Fruit fly (Drosophila melanogaster) whole organism, embryonic: ENCODE data around the gene TbCMF46.
A peak's percentile ranks its signal among the peaks of the same experiment; 100 is the strongest.

Experiments used
- CG10565 ChIP-seq: fragments of 200-800 bp; sonication (Bioruptor generic); optimal IDR thresholded peaks from 3 replicates; lab custom pipeline; 2016; ENCODE audit warnings: missing biosample characterization, mild to moderate bottlenecking, missing genetic modification characterization
- CG10654 ChIP-seq: fragments of 200-800 bp; sonication (Bioruptor generic); optimal IDR thresholded peaks from 2 replicates; lab custom pipeline; 2016; ENCODE audit warnings: missing biosample characterization, missing genetic modification characterization
- CG12071 ChIP-seq: fragments of 200-800 bp; sonication (Bioruptor generic); optimal IDR thresholded peaks from 3 replicates; lab custom pipeline; 2018; ENCODE audit warnings: missing biosample characterization, mild to moderate bottlenecking, missing genetic modification characterization
- CG14710 ChIP-seq: fragments of 200-800 bp; sonication (Bioruptor generic); optimal IDR thresholded peaks from 3 replicates; lab custom pipeline; 2019; ENCODE audit warnings: missing biosample characterization, mild to moderate bottlenecking, missing genetic modification characterization, moderate library complexity
- CG14860 ChIP-seq: fragments of 200-800 bp; sonication (Bioruptor generic); IDR thresholded peaks from 3 replicates; pipeline ENCODE4 v1.3.6; 2022; ENCODE audit warnings: missing biosample characterization, missing genetic modification characterization; ENCODE audit not compliant: partially characterized antibody
- CG15011 ChIP-seq: fragments of 200-800 bp; sonication (Bioruptor generic); optimal IDR thresholded peaks from 3 replicates; lab custom pipeline; 2018; ENCODE audit warnings: missing biosample characterization, mild to moderate bottlenecking, missing genetic modification characterization
- CG15696 ChIP-seq: fragments of 200-800 bp; sonication (Bioruptor generic); optimal IDR thresholded peaks from 2 replicates; lab custom pipeline; 2019; ENCODE audit warnings: missing biosample characterization, mild to moderate bottlenecking, missing genetic modification characterization, moderate library complexity
- CG17359 ChIP-seq: fragments of 200-800 bp; sonication (Bioruptor generic); optimal IDR thresholded peaks from 3 replicates; lab custom pipeline; 2018; ENCODE audit warnings: missing biosample characterization, mild to moderate bottlenecking, missing genetic modification characterization, moderate library complexity
- CG17361 ChIP-seq: fragments of 200-800 bp; sonication (Bioruptor generic); IDR thresholded peaks from 3 replicates; pipeline ENCODE4 v1.3.6; 2022; ENCODE audit warnings: missing biosample characterization, missing genetic modification characterization
- CG17912 ChIP-seq: fragments of 200-800 bp; sonication (Bioruptor generic); optimal IDR thresholded peaks from 2 replicates; lab custom pipeline; 2018; ENCODE audit warnings: missing biosample characterization, mild to moderate bottlenecking, missing genetic modification characterization
- CG2199 ChIP-seq: fragments of 200-800 bp; sonication (Bioruptor generic); IDR thresholded peaks from 3 replicates; pipeline ENCODE4 v1.3.6; 2022; ENCODE audit warnings: missing biosample characterization, missing genetic modification characterization
- CG30020 ChIP-seq: fragments of 200-800 bp; optimal IDR thresholded peaks from 2 replicates; lab custom pipeline; 2019; ENCODE audit warnings: missing biosample characterization, mild to moderate bottlenecking, missing genetic modification characterization, moderate library complexity
- CG32772 ChIP-seq: fragments of 200-800 bp; sonication (Bioruptor generic); IDR thresholded peaks from 2 replicates; pipeline ENCODE4 v1.3.6; 2022; ENCODE audit warnings: missing biosample characterization, missing genetic modification characterization
- CG5953 ChIP-seq: fragments of 200-800 bp; sonication (Bioruptor generic); IDR thresholded peaks from 2 replicates; pipeline ENCODE4 v1.3.6; 2022; ENCODE audit warnings: missing biosample characterization, missing genetic modification characterization
- CG6689 ChIP-seq: fragments of 200-800 bp; sonication (Bioruptor generic); IDR thresholded peaks from 2 replicates; pipeline ENCODE4 v1.3.6; 2022; ENCODE audit warnings: missing biosample characterization, missing genetic modification characterization
- CG8089 ChIP-seq: fragments of 200-800 bp; sonication (Bioruptor generic); optimal IDR thresholded peaks from 3 replicates; lab custom pipeline; 2016; ENCODE audit warnings: missing biosample characterization, missing genetic modification characterization
- CG8478 ChIP-seq: fragments of >200 bp; optimal IDR thresholded peaks from 2 replicates; lab custom pipeline; 2018
- CG8924 ChIP-seq: fragments of 200-800 bp; optimal IDR thresholded peaks from 3 replicates; lab custom pipeline; 2019; ENCODE audit warnings: missing biosample characterization, mild to moderate bottlenecking, missing genetic modification characterization, moderate library complexity
- CoRest ChIP-seq: fragments of 200-800 bp; sonication (Bioruptor generic); optimal IDR thresholded peaks from 3 replicates; lab custom pipeline; 2018; ENCODE audit warnings: missing biosample characterization, mild to moderate bottlenecking, missing genetic modification characterization, moderate library complexity
- Fer1 ChIP-seq: fragments of 200-800 bp; sonication (Bioruptor generic); optimal IDR thresholded peaks from 2 replicates; lab custom pipeline; 2017; ENCODE audit warnings: missing biosample characterization, mild to moderate bottlenecking, missing genetic modification characterization
- HHEX ChIP-seq: fragments of 200-800 bp; sonication (Bioruptor generic); optimal IDR thresholded peaks from 3 replicates; lab custom pipeline; 2017; ENCODE audit warnings: missing biosample characterization, mild to moderate bottlenecking, missing genetic modification characterization, missing genetic modification reagents
- HmgZ ChIP-seq: fragments of 200-800 bp; sonication (Bioruptor generic); optimal IDR thresholded peaks from 2 replicates; lab custom pipeline; 2018; ENCODE audit warnings: missing biosample characterization, mild to moderate bottlenecking, missing genetic modification characterization
- Hr39 ChIP-seq: fragments of >200 bp; optimal IDR thresholded peaks from 2 replicates; lab custom pipeline; 2017
- Kr ChIP-seq: fragments of 200-800 bp; sonication (Bioruptor generic); optimal IDR thresholded peaks from 2 replicates; lab custom pipeline; 2017; ENCODE audit warnings: missing biosample characterization, mild to moderate bottlenecking, missing genetic modification characterization
- MBD-R2 ChIP-seq: fragments of 200-800 bp; sonication (Bioruptor generic); IDR thresholded peaks from 2 replicates; pipeline ENCODE4 v1.3.6; 2022; ENCODE audit warnings: missing biosample characterization, missing genetic modification characterization
- MTF-1 ChIP-seq: fragments of 200-800 bp; sonication (Bioruptor generic); optimal IDR thresholded peaks from 2 replicates; lab custom pipeline; 2018; ENCODE audit warnings: missing biosample characterization, mild to moderate bottlenecking, missing genetic modification characterization, borderline replicate concordance
- Mes4 ChIP-seq: fragments of 200-800 bp; sonication (Bioruptor generic); optimal IDR thresholded peaks from 2 replicates; lab custom pipeline; 2016; ENCODE audit warnings: missing biosample characterization, missing genetic modification characterization
- Mrtf ChIP-seq: fragments of 200-800 bp; sonication (Bioruptor generic); IDR thresholded peaks from 3 replicates; pipeline ENCODE4 v1.3.6; 2022; ENCODE audit warnings: missing biosample characterization, missing genetic modification characterization
- Pdp1 ChIP-seq, 2 experiments: fragments of 200-800 bp; sonication (Bioruptor generic); optimal IDR thresholded peaks; 3 replicates each; lab custom pipeline; 2016; ENCODE audit warnings: missing biosample characterization in 2 of 2, missing genetic modification characterization in 2 of 2, mild to moderate bottlenecking in 1 of 2, moderate library complexity in 1 of 2
- Sin3A ChIP-seq: fragments of >200 bp; optimal IDR thresholded peaks from 2 replicates; lab custom pipeline; 2018
- Stat92E ChIP-seq, 3 experiments: fragments of >200 bp in 2 of 3; fragments of 200-800 bp in 1 of 3; sonication (Bioruptor generic) in 1 of 3; optimal IDR thresholded peaks; 2 replicates each; lab custom pipeline; 2017 to 2019; ENCODE audit warnings: missing biosample characterization in 3 of 3, missing genetic modification characterization in 3 of 3, mild to moderate bottlenecking in 1 of 3, moderate library complexity in 1 of 3
- Xbp1 ChIP-seq: fragments of 200-800 bp; sonication (Bioruptor generic); optimal IDR thresholded peaks from 3 replicates; lab custom pipeline; 2016; ENCODE audit warnings: missing biosample characterization, mild to moderate bottlenecking, missing genetic modification characterization
- ac ChIP-seq: fragments of 200-800 bp; sonication (Bioruptor generic); optimal IDR thresholded peaks from 3 replicates; lab custom pipeline; 2017; ENCODE audit warnings: missing biosample characterization, mild to moderate bottlenecking, missing genetic modification characterization
- cg ChIP-seq: fragments of 200-800 bp; sonication (Bioruptor generic); optimal IDR thresholded peaks from 3 replicates; lab custom pipeline; 2019; ENCODE audit warnings: missing biosample characterization, mild to moderate bottlenecking, missing genetic modification characterization, moderate library complexity
- da ChIP-seq: fragments of 200-800 bp; sonication (Bioruptor generic); optimal IDR thresholded peaks from 2 replicates; lab custom pipeline; 2016; ENCODE audit warnings: missing biosample characterization, missing genetic modification characterization
- dimm ChIP-seq: fragments of 200-800 bp; sonication (Bioruptor generic); IDR thresholded peaks from 2 replicates; pipeline ENCODE4 v1.3.6; 2022; ENCODE audit warnings: missing biosample characterization, missing genetic modification characterization
- gem ChIP-seq: fragments of 200-800 bp; sonication (Bioruptor generic); optimal IDR thresholded peaks from 2 replicates; lab custom pipeline; 2019; ENCODE audit warnings: missing biosample characterization, mild to moderate bottlenecking, missing genetic modification characterization, moderate library complexity
- gfzf ChIP-seq: fragments of 200-800 bp; sonication (Bioruptor generic); optimal IDR thresholded peaks from 2 replicates; lab custom pipeline; 2016; ENCODE audit warnings: missing biosample characterization, mild to moderate bottlenecking, missing genetic modification characterization, moderate library complexity
- hbn ChIP-seq: fragments of 200-800 bp; sonication (Bioruptor generic); IDR thresholded peaks from 2 replicates; pipeline ENCODE4 v1.3.6; 2022; ENCODE audit warnings: missing biosample characterization, missing genetic modification characterization; ENCODE audit not compliant: partially characterized antibody
- insv ChIP-seq, 2 experiments: fragments of 200-800 bp; sonication (Bioruptor generic); optimal IDR thresholded peaks; 3 replicates each; lab custom pipeline; 2016 to 2018; ENCODE audit warnings: missing biosample characterization in 2 of 2, missing genetic modification characterization in 2 of 2
- jing ChIP-seq: fragments of 200-800 bp; sonication (Bioruptor generic); optimal IDR thresholded peaks from 2 replicates; lab custom pipeline; 2018; ENCODE audit warnings: missing biosample characterization, mild to moderate bottlenecking, missing genetic modification characterization
- kah ChIP-seq: fragments of 200-800 bp; sonication (Bioruptor generic); optimal IDR thresholded peaks from 2 replicates; lab custom pipeline; 2018; ENCODE audit warnings: missing biosample characterization, mild to moderate bottlenecking, missing genetic modification characterization
- kni ChIP-seq: fragments of 200-800 bp; sonication (Bioruptor generic); optimal IDR thresholded peaks from 3 replicates; lab custom pipeline; 2017; ENCODE audit warnings: mild to moderate bottlenecking, missing biosample characterization, missing genetic modification reagents, missing genetic modification characterization
- maf-S ChIP-seq: fragments of 200-800 bp; sonication (Bioruptor generic); optimal IDR thresholded peaks from 2 replicates; lab custom pipeline; 2016; ENCODE audit warnings: missing biosample characterization, missing genetic modification characterization
- nau ChIP-seq: fragments of 200-800 bp; sonication (Bioruptor generic); optimal IDR thresholded peaks from 3 replicates; lab custom pipeline; 2017; ENCODE audit warnings: missing biosample characterization, mild to moderate bottlenecking, missing genetic modification characterization, missing genetic modification reagents
- peb ChIP-seq: fragments of 200-800 bp; sonication (Bioruptor generic); IDR thresholded peaks from 2 replicates; pipeline ENCODE4 v1.3.6; 2022; ENCODE audit warnings: missing biosample characterization, missing genetic modification characterization
- ranshi ChIP-seq: fragments of 200-800 bp; sonication (Bioruptor generic); IDR thresholded peaks from 2 replicates; pipeline ENCODE4 v1.3.6; 2022; ENCODE audit warnings: missing biosample characterization, missing genetic modification characterization
- ro ChIP-seq: fragments of 200-800 bp; sonication (Bioruptor generic); IDR thresholded peaks from 2 replicates; pipeline ENCODE4 v1.3.6; 2022; ENCODE audit warnings: missing biosample characterization, missing genetic modification characterization
- sens-2 ChIP-seq: fragments of 200-800 bp; sonication (Bioruptor generic); IDR thresholded peaks from 2 replicates; pipeline ENCODE4 v1.3.6; 2022; ENCODE audit warnings: missing biosample characterization, missing genetic modification characterization
- twi ChIP-seq: fragments of 200-800 bp; optimal IDR thresholded peaks from 2 replicates; lab custom pipeline; 2019; ENCODE audit warnings: missing biosample characterization, mild to moderate bottlenecking, missing genetic modification characterization, moderate library complexity
- usp ChIP-seq: fragments of >200 bp; optimal IDR thresholded peaks from 2 replicates; lab custom pipeline; 2017; ENCODE audit warnings: missing biosample characterization, missing genetic modification characterization
- wek ChIP-seq: fragments of 200-800 bp; sonication (Bioruptor generic); optimal IDR thresholded peaks from 3 replicates; lab custom pipeline; 2018; ENCODE audit warnings: missing biosample characterization, mild to moderate bottlenecking, missing genetic modification characterization, moderate library complexity

The TbCMF46 gene

dm6 chr2L:9963603-9964042 is 39.0 kb upstream of the TbCMF46 start, which contains the start of gene CG5850 (continued):
- TF ChIP-seq sens-2 (GFP tag; lab: Robert Waterston, UW) (no peak), CoRest (peak; percentile 52), CG15696 (tag; lab: Kevin White, UChicago) (peak; percentile 4), Hr39 (no peak), nau (GFP tag; lab: Kevin White, UChicago) (no peak), jing (GFP tag; lab: Kevin White, UChicago) (no peak), MBD-R2 (GFP tag; lab: Robert Waterston, UW) (peak; percentile 52), Xbp1 (GFP tag; lab: Kevin White, UChicago) (peak; percentile 5), CG10565 (GFP tag; lab: Kevin White, UChicago) (no peak), CG14860 (GFP tag; lab: Robert Waterston, UW) (no peak), Kr (GFP tag; lab: Kevin White, UChicago) (no peak), dimm (GFP tag; lab: Robert Waterston, UW) (no peak), usp (GFP tag; lab: Kevin White, UChicago) (no peak), twi (tag; lab: Kevin White, UChicago) (no peak), cg (GFP tag; lab: Kevin White, UChicago) (no peak), peb (GFP tag; lab: Robert Waterston, UW) (no peak), HHEX (no peak), CG17912 (GFP tag; lab: Kevin White, UChicago) (no peak), CG8478 (lab: Kevin White, UChicago) (no peak), CG30020 (tag; lab: Kevin White, UChicago) (peak; percentile 48), CG15011 (no peak), maf-S (GFP tag; lab: Kevin White, UChicago) (no peak), ro (GFP tag; lab: Robert Waterston, UW) (no peak), MTF-1 (GFP tag; lab: Kevin White, UChicago) (no peak), Pdp1 (GFP tag; optimal IDR thresholded peaks at IDR 0.05; lab: Kevin White, UChicago) (no peak), da (GFP tag; lab: Kevin White, UChicago) (no peak), ranshi (no peak), Fer1 (peak; percentile 34), Mes4 (GFP tag; lab: Kevin White, UChicago) (no peak), CG5953 (GFP tag; lab: Robert Waterston, UW) (no peak), gem (tag; lab: Kevin White, UChicago) (peak; percentile 53), kah (no peak), kni (GFP tag; lab: Kevin White, UChicago) (no peak), CG32772 (GFP tag; lab: Robert Waterston, UW) (no peak), CG8924 (tag; lab: Kevin White, UChicago) (peak; percentile 31), CG8089 (no peak), CG17361 (GFP tag; lab: Robert Waterston, UW) (peak; percentile 52; the same call in 2 of the 3 replicates), CG10654 (no peak), CG14710 (tag; lab: Kevin White, UChicago) (peak; percentile 63), CG12071 (GFP tag; lab: Kevin White, UChicago) (no peak), Stat92E (GFP tag; optimal IDR thresholded peaks at IDR 0.05; lab: Kevin White, UChicago) (no peak), HmgZ (no peak), gfzf (peak; percentile 58), hbn (GFP tag; lab: Robert Waterston, UW) (no peak), Mrtf (no peak), wek (no peak), ac (GFP tag; lab: Kevin White, UChicago) (no peak), CG17359 (tag; lab: Kevin White, UChicago) (no peak), CG6689 (no peak), Sin3A (lab: Kevin White, UChicago) (no peak), insv (GFP tag; optimal IDR thresholded peaks at IDR 0.05; lab: Kevin White, UChicago) (no peak), CG2199 (GFP tag; lab: Robert Waterston, UW) (no peak)
